Worm (Caenorhabditis elegans): ENCODE measurements around the gene fbxa-164.

The fbxa-164 gene

ce11 chrII:1625666-1626065, 11.8 kb upstream of the fbxa-164 start, which contains the start of gene C08E3.14:
Gene C08E3.14, plus strand, starts transcription at chrII:1625966.
- TF ChIP-seq mml-1 (tag; optimal IDR thresholded peaks at IDR 0.05) = no peak
- no peak for TF ChIP-seq ztf-4 (tag; optimal IDR thresholded peaks at IDR 0.05)
- no peak for TF ChIP-seq nfya-1 (tag; optimal IDR thresholded peaks at IDR 0.05; ENCODE audit: insufficient read depth)
- no peak for TF ChIP-seq nhr-11 (tag; optimal IDR thresholded peaks at IDR 0.05)
- TF ChIP-seq egl-27 (tag; optimal IDR thresholded peaks at IDR 0.05) = no peak
- TF ChIP-seq lin-15B (tag; optimal IDR thresholded peaks at IDR 0.05) = no peak
- TF ChIP-seq pha-4 (tag; optimal IDR thresholded peaks at IDR 0.05) = no peak
- TF ChIP-seq unc-39 (tag; optimal IDR thresholded peaks at IDR 0.05) = no peak
- no peak for TF ChIP-seq jun-1 (tag; optimal IDR thresholded peaks at IDR 0.05)
- TF ChIP-seq fkh-2 (tag; optimal IDR thresholded peaks at IDR 0.05) = no peak

- no peak for TF ChIP-seq ceh-82 (tag; optimal IDR thresholded peaks at IDR 0.05)
Measured at ce11 chrII:1624572-1624971, 10.7 kb upstream of the fbxa-164 start, which contains the start of gene fbxa-160. Gene fbxa-160, minus strand, starts transcription at chrII:1624672.

ce11 chrII:1621795-1622194, 7.9 kb upstream of the fbxa-164 start:
- no peak for TF ChIP-seq zag-1 (tag; optimal IDR thresholded peaks at IDR 0.05)
- peak; percentile 67 for TF ChIP-seq jun-1 (tag; optimal IDR thresholded peaks at IDR 0.05)
- TF ChIP-seq nhr-11 (tag; optimal IDR thresholded peaks at IDR 0.05) = no peak
- TF ChIP-seq egl-27 (tag; optimal IDR thresholded peaks at IDR 0.05) = no peak
- no peak for TF ChIP-seq nhr-76 (tag; optimal IDR thresholded peaks at IDR 0.05)
- peak; percentile 65 for TF ChIP-seq pha-4 (tag; optimal IDR thresholded peaks at IDR 0.05)
- TF ChIP-seq nhr-43 (tag; optimal IDR thresholded peaks at IDR 0.05; ENCODE audit: poor library complexity, severe bottlenecking) = no peak
- TF ChIP-seq ztf-11 (tag; optimal IDR thresholded peaks at IDR 0.05) = no peak
- TF ChIP-seq snpc-4 (tag; optimal IDR thresholded peaks at IDR 0.05) = no peak
- TF ChIP-seq elt-1 (tag; optimal IDR thresholded peaks at IDR 0.05) = no peak
- peak; percentile 93 for TF ChIP-seq elt-2 (tag; optimal IDR thresholded peaks at IDR 0.05)
- no peak for TF ChIP-seq daf-12 (tag; optimal IDR thresholded peaks at IDR 0.05)
- peak; percentile 84 for TF ChIP-seq pqm-1 (tag; optimal IDR thresholded peaks at IDR 0.05)
- TF ChIP-seq lsy-12 (tag; optimal IDR thresholded peaks at IDR 0.05) = no peak

ce11 chrII:1621180-1621579, 7.3 kb upstream of the fbxa-164 start, which contains the start of gene fbxa-158:
Gene fbxa-158, minus strand, starts transcription at chrII:1621280.
- TF ChIP-seq ztf-11 (tag; optimal IDR thresholded peaks at IDR 0.05) = no peak
- no peak for TF ChIP-seq ztf-4 (tag; optimal IDR thresholded peaks at IDR 0.05)
- TF ChIP-seq sea-2 (GFP tag; optimal IDR thresholded peaks at IDR 0.05) = no peak
- no peak for TF ChIP-seq ceh-82 (tag; optimal IDR thresholded peaks at IDR 0.05)
- TF ChIP-seq nhr-25 (tag; optimal IDR thresholded peaks at IDR 0.05) = no peak
- no peak for TF ChIP-seq lin-15B (tag; optimal IDR thresholded peaks at IDR 0.05)
- no peak for TF ChIP-seq elt-2 (tag; optimal IDR thresholded peaks at IDR 0.05)
- no peak for TF ChIP-seq egl-27 (tag; optimal IDR thresholded peaks at IDR 0.05)
- TF ChIP-seq nhr-23 (tag; optimal IDR thresholded peaks at IDR 0.05) = no peak
- no peak for TF ChIP-seq nhr-237 (tag; optimal IDR thresholded peaks at IDR 0.05)
- TF ChIP-seq nhr-67 (tag; optimal IDR thresholded peaks at IDR 0.05) = no peak
- TF ChIP-seq fos-1 (tag; optimal IDR thresholded peaks at IDR 0.05) = no peak
- TF ChIP-seq ceh-16 (tag; optimal IDR thresholded peaks at IDR 0.05) = no peak
- no peak for TF ChIP-seq eor-1 (tag; optimal IDR thresholded peaks at IDR 0.05)
- no peak for TF ChIP-seq mml-1 (tag; optimal IDR thresholded peaks at IDR 0.05)
- no peak for TF ChIP-seq nhr-12 (tag; optimal IDR thresholded peaks at IDR 0.05)
- TF ChIP-seq nhr-43 (tag; optimal IDR thresholded peaks at IDR 0.05; ENCODE audit: poor library complexity, severe bottlenecking) = no peak
- TF ChIP-seq fkh-2 (tag; optimal IDR thresholded peaks at IDR 0.05) = no peak
- TF ChIP-seq lin-39 (tag; optimal IDR thresholded peaks at IDR 0.05) = no peak

- TF ChIP-seq daf-12 (tag; optimal IDR thresholded peaks at IDR 0.05) (no peak), lin-15B (tag; optimal IDR thresholded peaks at IDR 0.05) (no peak), mml-1 (tag; optimal IDR thresholded peaks at IDR 0.05) (no peak), ama-1 (optimal IDR thresholded peaks at IDR 0.05) (no peak), hmg-11 (tag; optimal IDR thresholded peaks at IDR 0.05) (no peak), tbx-2 (tag; optimal IDR thresholded peaks at IDR 0.05) (no peak), nhr-28 (tag; optimal IDR thresholded peaks at IDR 0.05) (no peak), zag-1 (tag; optimal IDR thresholded peaks at IDR 0.05) (no peak), ceh-16 (tag; optimal IDR thresholded peaks at IDR 0.05) (no peak), nhr-23 (tag; optimal IDR thresholded peaks at IDR 0.05) (no peak), egl-27 (tag; optimal IDR thresholded peaks at IDR 0.05) (no peak), R02D3.7 (tag; optimal IDR thresholded peaks at IDR 0.05) (no peak), nhr-25 (tag; optimal IDR thresholded peaks at IDR 0.05) (no peak), nfya-1 (tag; optimal IDR thresholded peaks at IDR 0.05; ENCODE audit: insufficient read depth) (no peak), mdl-1 (tag; optimal IDR thresholded peaks at IDR 0.05) (no peak), nhr-11 (tag; optimal IDR thresholded peaks at IDR 0.05) (no peak)
Measured at ce11 chrII:1618948-1619347, 5.1 kb upstream of the fbxa-164 start, which contains the start of gene fbxa-166. Gene fbxa-166, minus strand, starts transcription at chrII:1619048.

Measured in whole organism, L3 larva.